Worm (Caenorhabditis elegans) whole organism, midembryonic: ENCODE measurements around the gene btb-2.

Source experiments
- T22C8.4 ChIP-seq: fragments of 200-800 bp; sonication (Bioruptor generic); IDR thresholded peaks from 2 replicates; pipeline ENCODE4 v1.3.6; 2022; ENCODE audit warnings: missing genetic modification characterization, missing compliant biosample characterization
- cog-1 ChIP-seq: sonication (generic microtip); optimal IDR thresholded peaks from 2 replicates; lab custom pipeline; 2016; ENCODE audit warnings: missing genetic modification characterization, missing compliant biosample characterization
- flt-1 ChIP-seq: fragments of 200-800 bp; sonication (Bioruptor generic); IDR thresholded peaks from 2 replicates; pipeline ENCODE4 v1.3.6; 2022; ENCODE audit warnings: missing genetic modification characterization, missing compliant biosample characterization
- klf-2 ChIP-seq: fragments of 200-800 bp; sonication (Bioruptor generic); conservative IDR thresholded peaks from 2 replicates; pipeline ENCODE4 v1.3.6; 2022; ENCODE audit warnings: missing genetic modification reagents, missing genetic modification characterization, missing compliant biosample characterization
- ref-1 ChIP-seq: fragments of 200-800 bp; sonication (Bioruptor generic); conservative IDR thresholded peaks from 2 replicates; pipeline ENCODE4 v1.3.6; 2022; ENCODE audit warnings: missing genetic modification reagents, missing genetic modification characterization, missing compliant biosample characterization
- ztf-23 ChIP-seq: fragments of 200-800 bp; sonication (Bioruptor generic); IDR thresholded peaks from 2 replicates; pipeline ENCODE4 v1.3.6; 2022; ENCODE audit warnings: missing genetic modification reagents, missing genetic modification characterization, missing compliant biosample characterization

- TF ChIP-seq T22C8.4 (GFP tag; lab: Robert Waterston, UW), result no peak
- no peak for TF ChIP-seq flt-1 (GFP tag; lab: Robert Waterston, UW)
- TF ChIP-seq ztf-23 (GFP tag; lab: Robert Waterston, UW), result no peak
- TF ChIP-seq ref-1 (GFP tag; lab: Robert Waterston, UW), result no peak
- no peak for TF ChIP-seq klf-2
- no peak for TF ChIP-seq cog-1 (tag; lab: Kevin White, UChicago)
Observed at ce11 chrII:6358905-6359304, 42.8 kb upstream of the btb-2 start, which contains the start of gene C32D5.12.
